Fruit fly (Drosophila melanogaster) whole organism, wandering third instar larva: ENCODE data around the gene CG42813.

Source experiments
- Abd-B ChIP-seq: fragments of >200 bp; optimal IDR thresholded peaks from 2 replicates; lab custom pipeline; 2017; ENCODE audit warnings: missing biosample characterization, missing genetic modification characterization
- CG32264 ChIP-seq: fragments of 200-800 bp; sonication (Bioruptor generic); optimal IDR thresholded peaks from 2 replicates; lab custom pipeline; 2016; ENCODE audit warnings: missing biosample characterization, missing genetic modification characterization
- CG9705 ChIP-seq: fragments of 200-800 bp; sonication (Bioruptor generic); optimal IDR thresholded peaks from 2 replicates; lab custom pipeline; 2018; ENCODE audit warnings: missing biosample characterization, mild to moderate bottlenecking, missing genetic modification characterization
- GATAd ChIP-seq: sonication (Bioruptor generic); optimal IDR thresholded peaks from 2 replicates; lab custom pipeline; 2016; ENCODE audit warnings: missing biosample characterization, missing genetic modification characterization
- HLH106 ChIP-seq: fragments of 200-800 bp; optimal IDR thresholded peaks from 3 replicates; lab custom pipeline; 2019; ENCODE audit warnings: missing biosample characterization, mild to moderate bottlenecking, missing genetic modification characterization, moderate library complexity
- Hnf4 ChIP-seq: fragments of 200-800 bp; sonication (Bioruptor generic); optimal IDR thresholded peaks from 2 replicates; lab custom pipeline; 2016; ENCODE audit warnings: missing biosample characterization, mild to moderate bottlenecking, missing genetic modification characterization
- Hr78 ChIP-seq: fragments of >200 bp; optimal IDR thresholded peaks from 2 replicates; lab custom pipeline; 2017; ENCODE audit warnings: missing biosample characterization, missing genetic modification characterization
- Hr83 ChIP-seq: fragments of 200-300 bp; sonication (Bioruptor generic); optimal IDR thresholded peaks from 2 replicates; lab custom pipeline; 2016; ENCODE audit warnings: missing biosample characterization, mild to moderate bottlenecking, missing genetic modification characterization, moderate library complexity; ENCODE audit not compliant: poor library complexity, severe bottlenecking
- Mio ChIP-seq: sonication (Bioruptor generic); optimal IDR thresholded peaks from 2 replicates; lab custom pipeline; 2016; ENCODE audit warnings: missing biosample characterization, missing genetic modification characterization
- N ChIP-seq: fragments of >200 bp; optimal IDR thresholded peaks from 2 replicates; lab custom pipeline; 2018; ENCODE audit warnings: missing biosample characterization, missing external identifiers, missing genetic modification characterization
- OdsH ChIP-seq: fragments of 200-800 bp; sonication (Bioruptor generic); optimal IDR thresholded peaks from 2 replicates; lab custom pipeline; 2016; ENCODE audit warnings: missing biosample characterization, mild to moderate bottlenecking, missing genetic modification characterization
- Rel ChIP-seq, 2 experiments: fragments of 200-800 bp; sonication (Bioruptor generic) in 1 of 2; optimal IDR thresholded peaks; 2 replicates in 1 of 2; 3 replicates in 1 of 2; lab custom pipeline; 2016 to 2019; ENCODE audit warnings: mild to moderate bottlenecking in 2 of 2, missing biosample characterization in 2 of 2, missing genetic modification characterization in 2 of 2, moderate library complexity in 1 of 2
- Sp1 ChIP-seq: fragments of 200-800 bp; sonication (Bioruptor generic); optimal IDR thresholded peaks from 3 replicates; lab custom pipeline; 2019; ENCODE audit warnings: missing biosample characterization, mild to moderate bottlenecking, missing genetic modification characterization, moderate library complexity
- Vsx2 ChIP-seq: fragments of 200-300, 225-300 bp; sonication (Bioruptor generic); optimal IDR thresholded peaks from 2 replicates; lab custom pipeline; 2018; ENCODE audit warnings: missing biosample characterization, missing genetic modification characterization; ENCODE audit not compliant: partially characterized antibody
- br ChIP-seq: fragments of 200-800 bp; sonication (Bioruptor generic); optimal IDR thresholded peaks from 2 replicates; lab custom pipeline; 2016; ENCODE audit warnings: missing biosample characterization, missing genetic modification characterization
- brk ChIP-seq: fragments of 200-800 bp; sonication (Bioruptor generic); optimal IDR thresholded peaks from 2 replicates; lab custom pipeline; 2016; ENCODE audit warnings: missing biosample characterization, mild to moderate bottlenecking, missing genetic modification characterization
- dl ChIP-seq, 2 experiments: fragments of 175-275, 200-275 bp in 1 of 2; fragments of 200-275 bp in 1 of 2; sonication (Bioruptor generic); optimal IDR thresholded peaks; lab custom pipeline; 2018; ENCODE audit warnings: mild to moderate bottlenecking in 2 of 2, missing biosample characterization in 2 of 2, missing genetic modification characterization in 2 of 2, moderate library complexity in 2 of 2; ENCODE audit not compliant: partially characterized antibody in 2 of 2, insufficient read depth in 1 of 2
- dsf ChIP-seq: sonication (Bioruptor generic); optimal IDR thresholded peaks from 2 replicates; lab custom pipeline; 2016; ENCODE audit warnings: missing biosample characterization, missing genetic modification characterization, borderline replicate concordance
- ey ChIP-seq: fragments of 200-800 bp; sonication (Bioruptor generic); optimal IDR thresholded peaks from 2 replicates; lab custom pipeline; 2016; ENCODE audit warnings: missing biosample characterization, missing genetic modification characterization
- foxo ChIP-seq, 2 experiments: fragments of 200-800 bp; sonication (Bioruptor generic); optimal IDR thresholded peaks; 2 replicates in 1 of 2; 3 replicates in 1 of 2; lab custom pipeline; 2016 to 2017; ENCODE audit warnings: missing biosample characterization in 2 of 2, missing genetic modification characterization in 2 of 2
- fru ChIP-seq: fragments of 200-800 bp; sonication (Bioruptor generic); optimal IDR thresholded peaks from 3 replicates; lab custom pipeline; 2016; ENCODE audit warnings: missing biosample characterization, mild to moderate bottlenecking, missing genetic modification characterization
- h ChIP-seq: fragments of 200-800 bp; sonication (Bioruptor generic); optimal IDR thresholded peaks from 3 replicates; lab custom pipeline; 2016; ENCODE audit warnings: missing biosample characterization, mild to moderate bottlenecking, missing genetic modification characterization
- jim ChIP-seq: fragments of 175-275, 200-325 bp; sonication (Bioruptor generic); optimal IDR thresholded peaks from 2 replicates; lab custom pipeline; 2016; ENCODE audit warnings: missing biosample characterization, mild to moderate bottlenecking, missing genetic modification characterization
- psq ChIP-seq: fragments of 200-800 bp; sonication (Bioruptor generic); optimal IDR thresholded peaks from 3 replicates; lab custom pipeline; 2017; ENCODE audit warnings: missing biosample characterization, mild to moderate bottlenecking, missing genetic modification characterization, moderate library complexity
- rgr ChIP-seq: fragments of 200-800 bp; sonication (Bioruptor generic); optimal IDR thresholded peaks from 3 replicates; lab custom pipeline; 2016; ENCODE audit warnings: missing biosample characterization, mild to moderate bottlenecking, missing genetic modification characterization
- sv ChIP-seq: fragments of 200-800 bp; sonication (Bioruptor generic); optimal IDR thresholded peaks from 3 replicates; lab custom pipeline; 2016; ENCODE audit warnings: missing biosample characterization, missing genetic modification characterization
- usp ChIP-seq: fragments of >200 bp; optimal IDR thresholded peaks from 2 replicates; lab custom pipeline; 2017; ENCODE audit warnings: missing biosample characterization, missing genetic modification characterization
- woc ChIP-seq: sonication (Bioruptor generic); optimal IDR thresholded peaks from 2 replicates; lab custom pipeline; 2016; ENCODE audit warnings: missing biosample characterization, mild to moderate bottlenecking, missing genetic modification characterization

Gene CG42813

dm6 chr3R:27177567-27177966 is 50.8 kb downstream of the CG42813 start:
- no peak for TF ChIP-seq GATAd (GFP tag; lab: Kevin White, UChicago)
- TF ChIP-seq br (GFP tag; lab: Kevin White, UChicago), result no peak
- no peak for TF ChIP-seq Rel (GFP tag; optimal IDR thresholded peaks at IDR 0.05; lab: Kevin White, UChicago)
- no peak for TF ChIP-seq Rel (tag; optimal IDR thresholded peaks at IDR 0.05; lab: Kevin White, UChicago)
- TF ChIP-seq foxo (GFP tag; optimal IDR thresholded peaks at IDR 0.05; lab: Kevin White, UChicago), result peak in 1 of 2 experiments; percentile 60
- peak; percentile 35 for TF ChIP-seq psq (GFP tag; lab: Kevin White, UChicago)
- no peak for TF ChIP-seq Abd-B (GFP tag; lab: Kevin White, UChicago)
- TF ChIP-seq CG32264 (GFP tag; lab: Kevin White, UChicago), result no peak
- TF ChIP-seq Mio (GFP tag; lab: Kevin White, UChicago), result no peak
- no peak for TF ChIP-seq sv (GFP tag; lab: Kevin White, UChicago)
- TF ChIP-seq rgr (GFP tag; lab: Kevin White, UChicago), result peak; percentile 47
- no peak for TF ChIP-seq dl (GFP tag; optimal IDR thresholded peaks at IDR 0.05; lab: Kevin White, UChicago; ENCODE audit: insufficient read depth in 1 of 2, partially characterized antibody in 2 of 2)
- TF ChIP-seq Sp1 (GFP tag; lab: Kevin White, UChicago), result peak; percentile 61
- peak; percentile 59 for TF ChIP-seq HLH106
- TF ChIP-seq Vsx2, result no peak
- TF ChIP-seq N (GFP tag; lab: Kevin White, UChicago), result no peak
- TF ChIP-seq ey (GFP tag; lab: Kevin White, UChicago), result peak; percentile 1
- no peak for TF ChIP-seq dsf (GFP tag; lab: Kevin White, UChicago)
- TF ChIP-seq OdsH (GFP tag; lab: Kevin White, UChicago), result peak; percentile 41
- no peak for TF ChIP-seq CG9705 (GFP tag; lab: Kevin White, UChicago)
- TF ChIP-seq Hr83 (GFP tag; lab: Kevin White, UChicago), result no peak
- peak; percentile 29 for TF ChIP-seq fru (GFP tag; lab: Kevin White, UChicago)
- TF ChIP-seq jim (GFP tag; lab: Kevin White, UChicago), result no peak
- no peak for TF ChIP-seq Hr78 (GFP tag; lab: Kevin White, UChicago)
- TF ChIP-seq brk (GFP tag; lab: Kevin White, UChicago), result peak; percentile 2
- peak; percentile 29 for TF ChIP-seq Hnf4 (GFP tag; lab: Kevin White, UChicago)
- peak; percentile 36 for TF ChIP-seq h (GFP tag; lab: Kevin White, UChicago)
- no peak for TF ChIP-seq woc
- TF ChIP-seq usp, result no peak
